Worm (Caenorhabditis elegans): ENCODE measurements around the gene C29A12.22.

ce11 chrV:10804374-10804773 lies 7.5 kb upstream of the C29A12.22 start, which contains the start of gene secs-1:
- TF ChIP-seq ama-1 (optimal IDR thresholded peaks at IDR 0.05) (no peak), ceh-36 (tag; optimal IDR thresholded peaks at IDR 0.05) (no peak), tra-4 (tag; optimal IDR thresholded peaks at IDR 0.05) (no peak), ets-7 (tag; optimal IDR thresholded peaks at IDR 0.05) (no peak), hmbx-1 (tag; optimal IDR thresholded peaks at IDR 0.05) (no peak), flt-1 (GFP tag; IDR thresholded peaks at IDR 0.05) (no peak)
